Worm (Caenorhabditis elegans) whole organism, L4 larva: ENCODE results near the gene teg-1.

Source experiments
- F44E2.7 ChIP-seq: fragments of 200-800 bp; sonication (Bioruptor generic); IDR thresholded peaks from 2 replicates; pipeline ENCODE4 v2.1.2; 2022; ENCODE audit warnings: missing genetic modification characterization, missing compliant biosample characterization
- Y75B8A.6 ChIP-seq: fragments of 200-800 bp; sonication (Bioruptor generic); IDR thresholded peaks from 2 replicates; pipeline ENCODE4 v1.3.6; 2022; ENCODE audit warnings: missing genetic modification reagents, missing genetic modification characterization, missing compliant biosample characterization
- aly-2 ChIP-seq: sonication (generic microtip); optimal IDR thresholded peaks from 2 replicates; lab custom pipeline; 2018; ENCODE audit warnings: missing biosample characterization, missing genetic modification characterization
- ceh-82 ChIP-seq: sonication (generic microtip); optimal IDR thresholded peaks from 2 replicates; lab custom pipeline; 2017; ENCODE audit warnings: missing biosample characterization, missing genetic modification characterization
- fos-1 ChIP-seq: fragments of 150-350 bp; optimal IDR thresholded peaks from 2 replicates; lab custom pipeline; 2014; ENCODE audit warnings: missing biosample characterization, missing genetic modification characterization
- lin-13 ChIP-seq: fragments of 150-350 bp; optimal IDR thresholded peaks from 2 replicates; lab custom pipeline; 2014; ENCODE audit warnings: missing biosample characterization, missing genetic modification reagents, missing genetic modification characterization
- lir-3 ChIP-seq: sonication (generic microtip); optimal IDR thresholded peaks from 2 replicates; lab custom pipeline; 2016; ENCODE audit warnings: mild to moderate bottlenecking, missing genetic modification characterization, missing compliant biosample characterization
- nhr-237 ChIP-seq: sonication (generic microtip); optimal IDR thresholded peaks from 2 replicates; lab custom pipeline; 2017; ENCODE audit warnings: missing biosample characterization, missing genetic modification characterization
- nhr-28 ChIP-seq: fragments of 150-350 bp; optimal IDR thresholded peaks from 2 replicates; lab custom pipeline; 2014; ENCODE audit warnings: missing biosample characterization, missing genetic modification characterization
- nhr-48 ChIP-seq: sonication (generic microtip); optimal IDR thresholded peaks from 2 replicates; lab custom pipeline; 2016; ENCODE audit warnings: mild to moderate bottlenecking, missing genetic modification characterization, missing compliant biosample characterization
- nhr-6 ChIP-seq: fragments of 150-350 bp; optimal IDR thresholded peaks from 2 replicates; lab custom pipeline; 2014; ENCODE audit warnings: missing biosample characterization, missing genetic modification characterization
- snpc-4 ChIP-seq: fragments of 150-350 bp; optimal IDR thresholded peaks from 2 replicates; lab custom pipeline; 2014; ENCODE audit warnings: missing biosample characterization, missing genetic modification characterization
- zfp-3 ChIP-seq: fragments of 200-800 bp; sonication (Bioruptor generic); conservative IDR thresholded peaks from 2 replicates; pipeline ENCODE4 v1.3.6; 2022; ENCODE audit warnings: missing genetic modification reagents, missing genetic modification characterization, missing compliant biosample characterization
- ztf-7 ChIP-seq: fragments of 150-350 bp; optimal IDR thresholded peaks from 2 replicates; lab custom pipeline; 2014; ENCODE audit warnings: missing biosample characterization, missing genetic modification characterization

DNA sequence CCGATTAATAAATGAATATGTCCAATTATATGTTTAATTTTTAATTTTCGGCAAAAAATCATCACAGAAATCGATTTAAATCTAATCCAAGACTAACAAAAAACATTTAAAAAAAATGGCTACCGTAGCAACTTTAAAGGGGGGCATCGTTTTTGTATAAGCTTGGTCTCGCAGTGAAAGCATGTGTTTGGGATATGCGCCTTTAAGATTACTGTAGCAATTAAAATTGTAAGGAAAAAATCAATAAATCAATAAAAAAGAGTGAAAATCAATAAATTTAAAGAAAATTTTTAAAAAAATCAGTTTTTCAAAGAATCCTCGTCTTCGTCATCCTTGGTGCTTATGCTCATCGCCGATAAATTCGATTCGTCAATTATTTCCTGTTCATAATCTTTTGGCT is 26.1 kb upstream of the teg-1 start:
- no peak for TF ChIP-seq snpc-4 (tag; lab: Kevin White, UChicago)
- TF ChIP-seq lin-13 (GFP tag; lab: Kevin White, UChicago): no peak
- TF ChIP-seq nhr-237: no peak
- TF ChIP-seq ceh-82: no peak
- no peak for TF ChIP-seq ztf-7 (tag; lab: Kevin White, UChicago)
- no peak for TF ChIP-seq nhr-48 (tag; lab: Kevin White, UChicago)
- no peak for TF ChIP-seq aly-2 (tag; lab: Kevin White, UChicago)
- TF ChIP-seq Y75B8A.6 (GFP tag; lab: Robert Waterston, UW): no peak
- no peak for TF ChIP-seq nhr-6 (tag; lab: Kevin White, UChicago)
- TF ChIP-seq fos-1 (tag; lab: Kevin White, UChicago): no peak
- TF ChIP-seq F44E2.7 (GFP tag; lab: Robert Waterston, UW): no peak
- TF ChIP-seq nhr-28 (tag; lab: Kevin White, UChicago): no peak
- TF ChIP-seq zfp-3 (GFP tag; lab: Robert Waterston, UW): no peak
- TF ChIP-seq lir-3: no peak
